Worm (Caenorhabditis elegans): ENCODE results near the gene str-12.

- TF ChIP-seq mes-4 (tag; optimal IDR thresholded peaks at IDR 0.05) (no peak), hmg-20 (GFP tag; IDR thresholded peaks at IDR 0.05) (no peak), Y56A3A.18 (GFP tag; IDR thresholded peaks at IDR 0.05) (no peak), madf-8 (GFP tag; conservative IDR thresholded peaks at IDR 0.05) (no peak), dpl-1 (GFP tag; optimal IDR thresholded peaks at IDR 0.05) (no peak), snpc-4 (GFP tag; optimal IDR thresholded peaks at IDR 0.05) (no peak), snpc-4 (tag; optimal IDR thresholded peaks at IDR 0.05) (no peak), tbp1 (GFP tag; optimal IDR thresholded peaks at IDR 0.05) (no peak), K12H6.12 (tag; optimal IDR thresholded peaks at IDR 0.05) (no peak)
Measured at ce11 chrV:15661003-15661402, 50.3 kb downstream of the str-12 start.
